Fruit fly (Drosophila melanogaster): ENCODE results near the gene CG17834.

The CG17834 gene

DNA sequence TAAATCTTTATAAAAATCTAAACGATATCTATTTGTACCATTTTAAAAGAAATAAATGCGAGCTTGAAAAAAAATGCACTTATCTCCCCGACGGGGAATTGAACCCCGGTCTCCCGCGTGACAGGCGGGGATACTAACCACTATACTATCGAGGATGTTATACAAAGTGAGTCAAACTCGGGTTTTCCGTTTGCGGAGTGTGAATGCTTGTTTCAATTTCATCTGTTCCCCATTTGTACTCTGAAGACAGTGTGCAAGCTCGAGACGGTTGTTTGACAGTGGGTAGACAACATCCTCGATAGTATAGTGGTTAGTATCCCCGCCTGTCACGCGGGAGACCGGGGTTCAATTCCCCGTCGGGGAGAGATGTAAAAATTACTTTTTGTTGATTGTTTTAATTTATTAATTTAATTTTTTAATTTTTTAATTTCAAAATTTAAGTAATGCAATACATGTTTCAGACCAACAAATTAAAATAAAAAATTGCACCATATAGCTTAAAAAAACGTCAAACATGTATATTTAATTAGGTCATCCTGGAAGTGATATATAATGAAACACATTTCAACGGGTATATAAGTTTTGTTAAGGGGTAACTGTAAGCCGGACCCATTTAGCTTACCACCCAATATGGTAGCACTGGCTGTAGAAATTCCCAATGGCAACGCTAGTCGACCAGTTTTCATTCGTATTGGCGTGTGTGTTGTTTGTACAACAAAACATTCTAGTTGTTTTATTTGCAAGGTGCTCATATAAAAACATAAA is 12.7 kb downstream of the CG17834 start, which contains the start of gene Sema1a (continued):
- TF ChIP-seq CoRest (tag; optimal IDR thresholded peaks at IDR 0.05) (peak; percentile 87), CG7963 (GFP tag; IDR thresholded peaks at IDR 0.05; ENCODE audit: partially characterized antibody) (peak; percentile 90), cato (GFP tag; optimal IDR thresholded peaks at IDR 0.05; ENCODE audit: borderline replicate concordance) (peak; percentile 43), NC2β (GFP tag; optimal IDR thresholded peaks at IDR 0.05) (peak; percentile 19), CG2116 (GFP tag; optimal IDR thresholded peaks at IDR 0.05) (peak; percentile 33), Hr39 (optimal IDR thresholded peaks at IDR 0.05) (no peak), mirr (GFP tag; optimal IDR thresholded peaks at IDR 0.05) (peak; percentile 6), CG4282 (GFP tag; optimal IDR thresholded peaks at IDR 0.05) (peak; percentile 32), CG13123 (GFP tag; optimal IDR thresholded peaks at IDR 0.05) (peak; percentile 41), CG8281 (tag; optimal IDR thresholded peaks at IDR 0.05) (no peak), Ets65A (GFP tag) (peak; percentile 94), cg (GFP tag; optimal IDR thresholded peaks at IDR 0.05) (peak; percentile 62), sob (GFP tag; IDR thresholded peaks at IDR 0.05) (peak; percentile 75; the same call in 1 of the 2 replicates), CTCF (GFP tag; optimal IDR thresholded peaks at IDR 0.05) (peak; percentile 40), ham (GFP tag; IDR thresholded peaks at IDR 0.05) (no peak), gem (tag; optimal IDR thresholded peaks at IDR 0.05) (peak; percentile 55), run (tag; optimal IDR thresholded peaks at IDR 0.05) (peak; percentile 48), CG1602 (GFP tag; optimal IDR thresholded peaks at IDR 0.05) (peak; percentile 74), psq (GFP tag; optimal IDR thresholded peaks at IDR 0.05) (no peak), CG2678 (tag; optimal IDR thresholded peaks at IDR 0.05) (peak; percentile 54), insv (GFP tag; optimal IDR thresholded peaks at IDR 0.05) (peak in 1 of 2 experiments; percentile 71), HmgZ (tag; optimal IDR thresholded peaks at IDR 0.05) (peak; percentile 74), CG9817 (tag; optimal IDR thresholded peaks at IDR 0.05) (peak; percentile 78), dati (GFP tag; IDR thresholded peaks at IDR 0.05) (peak; percentile 2; the same call in 1 of the 2 replicates), CG2875 (GFP tag; optimal IDR thresholded peaks at IDR 0.05) (peak; percentile 12), CG11504 (tag; optimal IDR thresholded peaks at IDR 0.05) (peak; percentile 82), Hsf (GFP tag; optimal IDR thresholded peaks at IDR 0.05) (peak; percentile 86), Scr (GFP tag; IDR thresholded peaks at IDR 0.05; ENCODE audit: partially characterized antibody) (peak; percentile 69), gfzf (GFP tag; optimal IDR thresholded peaks at IDR 0.05) (no peak), CG13287 (GFP tag; IDR thresholded peaks at IDR 0.05; ENCODE audit: partially characterized antibody) (peak; percentile 75), lmd (GFP tag; IDR thresholded peaks at IDR 0.05) (no peak; the same call in none of the 2 replicates), CG12769 (tag; optimal IDR thresholded peaks at IDR 0.05) (peak; percentile 69), Hmr (GFP tag; optimal IDR thresholded peaks at IDR 0.05) (peak; percentile 67), Meics (GFP tag; optimal IDR thresholded peaks at IDR 0.05) (peak; percentile 47), Ada2b (GFP tag; IDR thresholded peaks at IDR 0.05) (peak; percentile 68), CG30403 (GFP tag; optimal IDR thresholded peaks at IDR 0.05) (peak; percentile 61), CG16815 (GFP tag; optimal IDR thresholded peaks at IDR 0.05) (no peak), CG6854 (GFP tag; optimal IDR thresholded peaks at IDR 0.05) (peak; percentile 59), CG18262 (tag; optimal IDR thresholded peaks at IDR 0.05) (peak; percentile 69), CG3163 (GFP tag; optimal IDR thresholded peaks at IDR 0.05) (peak; percentile 90), Ssrp (tag; optimal IDR thresholded peaks at IDR 0.05) (peak; percentile 76), salm (tag; optimal IDR thresholded peaks at IDR 0.05) (peak; percentile 54), croc (GFP tag; conservative IDR thresholded peaks at IDR 0.05) (peak; percentile 33; the same call in 2 of the 3 replicates), E2f1 (GFP tag; IDR thresholded peaks at IDR 0.05) (peak; percentile 71), schlank (tag; optimal IDR thresholded peaks at IDR 0.05) (no peak), Atf3 (GFP tag; optimal IDR thresholded peaks at IDR 0.05) (peak; percentile 20), dpn (GFP tag; optimal IDR thresholded peaks at IDR 0.05) (peak; percentile 49 to 66), Sry-δ (GFP tag; optimal IDR thresholded peaks at IDR 0.05) (no peak), CG42726 (GFP tag; IDR thresholded peaks at IDR 0.05; ENCODE audit: partially characterized antibody) (peak; percentile 95)
